Fruit fly (Drosophila melanogaster) whole organism: Measurements from ENCODE around the gene S6KL.
A peak's percentile ranks its signal among the peaks of the same experiment; 100 is the strongest.

Experiments used
- CG8478 ChIP-seq: fragments of >200 bp; optimal IDR thresholded peaks from 2 replicates; lab custom pipeline; 2018; ENCODE audit warnings: inconsistent platforms
- Dll ChIP-seq: fragments of >200 bp; optimal IDR thresholded peaks from 2 replicates; lab custom pipeline; 2017
- EcR ChIP-seq, 2 experiments: fragments of >200 bp; optimal IDR thresholded peaks; 2 replicates each; lab custom pipeline; 2017; ENCODE audit warnings: missing biosample characterization in 2 of 2, missing genetic modification characterization in 2 of 2, missing genetic modification reagents in 2 of 2
- pan ChIP-seq: fragments of >200 bp; optimal IDR thresholded peaks from 2 replicates; lab custom pipeline; 2017
- psq ChIP-seq: fragments of >200 bp; optimal IDR thresholded peaks from 2 replicates; lab custom pipeline; 2017
- usp ChIP-seq: fragments of >200 bp; optimal IDR thresholded peaks from 2 replicates; lab custom pipeline; 2017; ENCODE audit warnings: missing biosample characterization, missing genetic modification characterization, mixed read lengths

The S6KL gene

DNA sequence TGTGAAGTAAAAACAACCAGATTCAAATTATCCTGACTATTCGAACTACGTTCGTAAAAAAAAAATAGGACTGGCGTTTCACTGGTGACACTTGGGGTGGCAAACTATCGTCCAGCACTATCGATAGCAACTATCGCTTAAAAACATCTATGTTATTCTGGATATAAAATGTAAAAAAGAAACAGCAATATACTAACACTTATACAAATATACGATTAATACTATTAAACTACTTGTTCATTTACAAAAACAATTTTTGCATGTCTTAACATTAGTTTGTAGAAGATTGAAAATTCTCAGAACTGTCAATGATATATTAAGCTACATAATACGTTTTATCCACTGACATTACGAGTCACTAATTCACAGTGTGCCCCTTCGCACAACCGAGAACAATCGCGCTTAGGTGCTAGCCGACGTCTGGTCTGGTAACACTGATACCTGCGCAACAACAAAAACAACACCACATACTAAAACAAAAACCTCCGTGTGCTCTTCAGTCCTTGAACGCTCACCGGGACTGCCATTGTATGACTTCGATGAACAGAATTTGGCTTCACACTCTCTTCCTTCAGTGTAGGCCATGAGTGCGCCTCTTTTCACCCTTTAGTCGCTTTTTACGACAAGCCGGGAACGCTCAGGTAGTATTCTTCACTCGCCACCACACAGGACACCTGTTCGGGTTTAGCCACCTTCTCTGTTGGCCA, 4.7 kb upstream of the S6KL start, which contains the start of gene CG18259:
CG18259 (minus strand) TSS at position 78 of the 707 bp plus-strand sequence.
- no peak for TF ChIP-seq pan (lab: Kevin White, UChicago)

dm6 chrX:18789353-18790210, 1.3 kb downstream of the S6KL start:
- no peak for TF ChIP-seq psq (lab: Kevin White, UChicago)
- no peak for TF ChIP-seq pan (lab: Kevin White, UChicago)
- TF ChIP-seq usp (GFP tag; lab: Kevin White, UChicago), result no peak
- no peak for TF ChIP-seq EcR (GFP tag; optimal IDR thresholded peaks at IDR 0.05; lab: Kevin White, UChicago)
- TF ChIP-seq CG8478 (lab: Kevin White, UChicago), result no peak
- no peak for TF ChIP-seq Dll (lab: Kevin White, UChicago)

DNA sequence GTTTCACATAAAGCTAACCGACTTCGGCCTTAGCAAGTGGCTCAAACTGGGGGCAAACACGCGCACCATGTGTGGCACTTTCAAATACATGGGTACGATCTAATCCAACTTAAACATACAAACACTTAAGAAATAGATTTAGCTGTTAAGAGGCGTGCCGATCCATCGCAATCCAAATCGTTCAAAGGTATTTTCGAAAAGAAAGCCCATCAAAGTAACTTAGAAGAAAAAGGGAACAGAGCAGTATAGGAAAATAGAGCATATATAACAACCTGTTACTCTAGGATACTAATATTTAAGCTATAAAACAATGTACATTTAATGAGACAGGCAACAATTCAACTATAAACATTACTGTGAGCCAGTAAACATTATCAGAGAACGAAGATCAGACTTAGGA, 3.1 kb downstream of the S6KL start, which contains the start of gene Atg101:
Atg101 (plus strand) TSS at position 301 of the 400 bp plus-strand sequence.
- TF ChIP-seq CG8478 (lab: Kevin White, UChicago) (no peak), usp (GFP tag; lab: Kevin White, UChicago) (no peak), psq (lab: Kevin White, UChicago) (no peak), Dll (lab: Kevin White, UChicago) (no peak), pan (lab: Kevin White, UChicago) (no peak), EcR (GFP tag; optimal IDR thresholded peaks at IDR 0.05; lab: Kevin White, UChicago) (no peak)

- no peak for TF ChIP-seq pan (lab: Kevin White, UChicago)
- no peak for TF ChIP-seq Dll (lab: Kevin White, UChicago)
- TF ChIP-seq psq (lab: Kevin White, UChicago), result no peak
- no peak for TF ChIP-seq CG8478 (lab: Kevin White, UChicago)
- no peak for TF ChIP-seq EcR (GFP tag; optimal IDR thresholded peaks at IDR 0.05; lab: Kevin White, UChicago)
- TF ChIP-seq usp (GFP tag; lab: Kevin White, UChicago), result no peak
Observed at dm6 chrX:18797567-18797966, 9.3 kb downstream of the S6KL start, which contains the start of gene bnb. bnb (minus strand) TSS chrX:18797687.

DNA sequence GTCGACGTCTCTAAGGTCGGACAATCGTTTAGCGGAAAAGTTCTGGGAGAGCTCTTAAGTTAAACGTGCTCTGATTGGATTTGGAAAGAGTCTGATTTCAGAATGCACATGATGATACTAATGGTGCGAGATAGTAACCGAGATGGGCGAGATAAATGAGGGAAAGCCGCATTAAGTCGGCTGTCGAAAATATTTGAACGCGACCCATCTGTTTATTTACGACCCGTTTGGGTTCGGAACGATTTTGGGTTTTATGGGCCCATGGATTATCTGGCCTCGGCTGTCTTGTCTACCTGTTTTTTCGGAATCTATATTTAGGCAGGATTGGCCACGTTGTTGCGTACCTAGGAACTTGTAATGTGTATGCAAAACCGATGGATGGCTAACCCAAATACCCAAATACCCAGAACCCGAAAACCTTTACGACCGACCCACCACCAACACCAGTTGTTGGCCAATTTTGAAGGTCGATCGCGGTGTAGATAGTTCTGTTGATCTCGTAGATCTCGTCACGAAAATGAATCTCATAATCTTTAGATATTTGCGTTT, 11.1 kb downstream of the S6KL start:
- TF ChIP-seq psq (lab: Kevin White, UChicago) (no peak), EcR (GFP tag; optimal IDR thresholded peaks at IDR 0.05; lab: Kevin White, UChicago) (no peak), pan (lab: Kevin White, UChicago) (no peak), usp (GFP tag; lab: Kevin White, UChicago) (no peak), CG8478 (lab: Kevin White, UChicago) (no peak), Dll (lab: Kevin White, UChicago) (no peak)

- TF ChIP-seq EcR (GFP tag; optimal IDR thresholded peaks at IDR 0.05; lab: Kevin White, UChicago) (no peak), CG8478 (lab: Kevin White, UChicago) (no peak), Dll (lab: Kevin White, UChicago) (no peak), psq (lab: Kevin White, UChicago) (no peak), usp (GFP tag; lab: Kevin White, UChicago) (no peak), pan (lab: Kevin White, UChicago) (no peak)
Observed at dm6 chrX:18800167-18800566, 11.9 kb downstream of the S6KL start.

- peak in 1 of 2 experiments; percentile 52 for TF ChIP-seq EcR (GFP tag; optimal IDR thresholded peaks at IDR 0.05; lab: Kevin White, UChicago)
- no peak for TF ChIP-seq psq (lab: Kevin White, UChicago)
- TF ChIP-seq usp (GFP tag; lab: Kevin White, UChicago), result no peak
Observed at dm6 chrX:18801293-18801692, 13.0 kb downstream of the S6KL start.

DNA sequence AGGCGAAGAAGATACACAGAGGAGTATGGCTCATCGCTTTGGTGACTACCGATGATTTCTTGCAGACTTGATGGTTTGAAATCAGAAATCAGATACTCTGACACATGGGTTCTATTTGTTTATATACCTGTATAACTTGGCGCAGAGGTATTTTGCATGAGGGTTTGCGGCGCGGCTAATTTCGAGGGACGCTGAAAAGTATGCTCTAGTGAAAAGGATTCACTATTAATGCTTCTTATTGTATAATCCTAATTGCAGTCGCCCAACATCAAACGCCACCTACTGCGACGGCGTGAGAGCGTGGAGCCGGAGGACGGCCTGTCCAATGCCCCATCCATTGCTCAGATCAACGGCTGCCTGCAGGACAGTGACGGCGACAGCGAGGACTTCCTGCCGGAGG, 16.8 kb downstream of the S6KL start:
- no peak for TF ChIP-seq psq (lab: Kevin White, UChicago)
- no peak for TF ChIP-seq pan (lab: Kevin White, UChicago)
- no peak for TF ChIP-seq EcR (GFP tag; optimal IDR thresholded peaks at IDR 0.05; lab: Kevin White, UChicago)
- TF ChIP-seq Dll (lab: Kevin White, UChicago), result no peak
- TF ChIP-seq CG8478 (lab: Kevin White, UChicago), result no peak
- no peak for TF ChIP-seq usp (GFP tag; lab: Kevin White, UChicago)

DNA sequence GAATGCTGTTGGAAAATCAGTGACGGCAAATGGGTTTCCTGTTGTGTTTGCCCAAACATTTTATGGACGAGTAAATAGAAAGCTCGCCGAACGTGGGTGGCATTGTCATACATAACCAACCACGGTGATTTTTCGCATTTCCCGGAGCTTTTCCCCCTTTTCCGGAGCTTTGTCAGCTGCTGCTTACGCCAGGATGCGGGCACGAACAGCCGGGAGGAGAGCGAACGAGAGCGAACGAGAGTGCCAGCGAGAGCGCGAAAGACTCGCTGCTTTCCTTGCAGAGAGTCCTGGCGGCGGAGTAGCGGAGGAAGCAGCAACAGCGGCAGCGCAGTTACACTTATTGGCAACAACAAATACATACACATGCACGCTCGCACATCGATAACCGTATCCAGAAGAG, 18.1 kb downstream of the S6KL start, which contains the start of gene CG7058:
CG7058 (plus strand) TSS at position 330 of the 400 bp plus-strand sequence.
- TF ChIP-seq psq (lab: Kevin White, UChicago) (no peak), CG8478 (lab: Kevin White, UChicago) (no peak), Dll (lab: Kevin White, UChicago) (no peak)

- TF ChIP-seq CG8478 (lab: Kevin White, UChicago) (no peak), Dll (lab: Kevin White, UChicago) (no peak), pan (lab: Kevin White, UChicago) (no peak), usp (GFP tag; lab: Kevin White, UChicago) (no peak), psq (lab: Kevin White, UChicago) (no peak), EcR (GFP tag; optimal IDR thresholded peaks at IDR 0.05; lab: Kevin White, UChicago) (no peak)
Observed at dm6 chrX:18812111-18812510, 23.8 kb downstream of the S6KL start.

DNA sequence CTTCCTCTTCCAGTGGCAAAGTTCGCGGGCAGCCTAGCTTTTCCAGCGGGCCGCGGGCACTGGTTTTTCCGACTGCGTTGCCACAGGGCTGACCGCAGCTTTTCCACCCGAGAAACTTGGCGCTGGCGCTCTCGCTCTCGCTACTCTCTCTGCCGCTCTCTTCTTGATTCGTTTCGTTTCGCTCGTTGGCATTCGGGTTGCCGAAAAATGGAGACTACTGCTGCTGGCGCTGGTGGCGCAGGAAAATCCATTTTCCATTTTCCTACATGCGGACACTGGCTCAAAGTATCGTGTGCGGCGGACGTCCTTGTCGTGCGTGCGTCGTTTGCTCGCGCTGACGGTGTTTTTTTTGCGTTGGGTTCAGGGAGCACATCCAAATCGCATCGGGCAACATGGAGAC, 24.8 kb downstream of the S6KL start, which contains the start of gene CG42450:
CG42450 (plus strand) TSS at position 249 of the 400 bp plus-strand sequence.
- no peak for TF ChIP-seq usp (GFP tag; lab: Kevin White, UChicago)
- TF ChIP-seq psq (lab: Kevin White, UChicago), result no peak
- TF ChIP-seq CG8478 (lab: Kevin White, UChicago), result no peak
- TF ChIP-seq pan (lab: Kevin White, UChicago), result no peak
- TF ChIP-seq Dll (lab: Kevin White, UChicago), result no peak
- TF ChIP-seq EcR (GFP tag; optimal IDR thresholded peaks at IDR 0.05; lab: Kevin White, UChicago), result no peak
